Fruit fly (Drosophila melanogaster) whole organism, embryonic: ENCODE data around the gene spel1.

ENCODE experiments used
- Awh ChIP-seq: fragments of 200-800 bp; sonication (Bioruptor generic); IDR thresholded peaks from 2 replicates; pipeline ENCODE4, ENCODE4 v1.3.6; 2022; ENCODE audit warnings: missing biosample characterization, missing genetic modification characterization
- CG10147 ChIP-seq: fragments of 200-800 bp; sonication (Bioruptor generic); optimal IDR thresholded peaks from 2 replicates; lab custom pipeline; 2019; ENCODE audit warnings: missing biosample characterization, mild to moderate bottlenecking, missing genetic modification characterization, moderate library complexity
- CG11504 ChIP-seq: fragments of 200-800 bp; sonication (Bioruptor generic); optimal IDR thresholded peaks from 3 replicates; lab custom pipeline; 2019; ENCODE audit warnings: missing biosample characterization, mild to moderate bottlenecking, missing genetic modification characterization, moderate library complexity
- CG11695 ChIP-seq: fragments of 200-800 bp; sonication (Bioruptor generic); IDR thresholded peaks from 3 replicates; pipeline ENCODE4 v1.3.6; 2022; ENCODE audit warnings: missing biosample characterization, missing genetic modification characterization
- CG13624 ChIP-seq: fragments of 200-800 bp; sonication (Bioruptor generic); optimal IDR thresholded peaks from 2 replicates; lab custom pipeline; 2016; ENCODE audit warnings: missing biosample characterization, missing genetic modification characterization
- CG16815 ChIP-seq: fragments of 200-800 bp; sonication (Bioruptor generic); optimal IDR thresholded peaks from 3 replicates; lab custom pipeline; 2017; ENCODE audit warnings: missing biosample characterization, mild to moderate bottlenecking, missing genetic modification characterization
- CG16863 ChIP-seq: fragments of 200-800 bp; sonication (Bioruptor generic); optimal IDR thresholded peaks from 3 replicates; lab custom pipeline; 2016; ENCODE audit warnings: missing biosample characterization, missing genetic modification characterization
- CG17385 ChIP-seq: fragments of 200-800 bp; sonication (Bioruptor generic); optimal IDR thresholded peaks from 3 replicates; lab custom pipeline; 2018; ENCODE audit warnings: missing biosample characterization, mild to moderate bottlenecking, missing genetic modification characterization
- CG2202 ChIP-seq: fragments of 200-800 bp; sonication (Bioruptor generic); optimal IDR thresholded peaks from 2 replicates; lab custom pipeline; 2018; ENCODE audit warnings: missing biosample characterization, mild to moderate bottlenecking, missing genetic modification characterization
- CG32767 ChIP-seq: fragments of 200-800 bp; sonication (Bioruptor generic); IDR thresholded peaks from 2 replicates; pipeline ENCODE4 v1.3.6; 2022; ENCODE audit warnings: missing biosample characterization, missing genetic modification characterization
- CG4328 ChIP-seq: fragments of 200-800 bp; sonication (Bioruptor generic); optimal IDR thresholded peaks from 3 replicates; lab custom pipeline; 2017; ENCODE audit warnings: missing biosample characterization, missing genetic modification reagents, missing genetic modification characterization
- CG6654 ChIP-seq: fragments of 200-800 bp; sonication (Bioruptor generic); optimal IDR thresholded peaks from 2 replicates; lab custom pipeline; 2017; ENCODE audit warnings: missing biosample characterization, mild to moderate bottlenecking, missing genetic modification characterization
- CG6683 ChIP-seq: fragments of 200-800 bp; sonication (Bioruptor generic); optimal IDR thresholded peaks from 2 replicates; lab custom pipeline; 2017; ENCODE audit warnings: missing biosample characterization, mild to moderate bottlenecking, missing genetic modification characterization, missing genetic modification reagents
- CG7556 ChIP-seq: fragments of 200-800 bp; sonication (Bioruptor generic); optimal IDR thresholded peaks from 2 replicates; lab custom pipeline; 2017; ENCODE audit warnings: missing biosample characterization, mild to moderate bottlenecking, missing genetic modification characterization
- CG7839 ChIP-seq: fragments of 200-800 bp; sonication (Bioruptor generic); optimal IDR thresholded peaks from 3 replicates; lab custom pipeline; 2018; ENCODE audit warnings: missing biosample characterization, mild to moderate bottlenecking, missing genetic modification characterization, moderate library complexity
- CG9817 ChIP-seq: fragments of 200-800 bp; sonication (Bioruptor generic); optimal IDR thresholded peaks from 2 replicates; lab custom pipeline; 2018; ENCODE audit warnings: missing biosample characterization, mild to moderate bottlenecking, missing genetic modification characterization, moderate library complexity
- CkIIα-i1 ChIP-seq: fragments of 200-800 bp; sonication (Bioruptor generic); IDR thresholded peaks from 2 replicates; pipeline ENCODE4 v1.3.6; 2022; ENCODE audit warnings: missing biosample characterization, missing genetic modification characterization
- D19B ChIP-seq: fragments of 200-800 bp; sonication (Bioruptor generic); optimal IDR thresholded peaks from 2 replicates; lab custom pipeline; 2017; ENCODE audit warnings: missing biosample characterization, mild to moderate bottlenecking, missing genetic modification characterization
- Dbx ChIP-seq: fragments of 200-800 bp; sonication (Bioruptor generic); IDR thresholded peaks from 3 replicates; pipeline ENCODE4 v1.3.6; 2022; ENCODE audit warnings: missing biosample characterization, missing genetic modification characterization
- Dip2 ChIP-seq: fragments of 200-800 bp; sonication (Bioruptor generic); IDR thresholded peaks from 2 replicates; pipeline ENCODE4 v1.3.6; 2022; ENCODE audit warnings: missing biosample characterization, missing genetic modification characterization
- Dip3 ChIP-seq: fragments of 200-800 bp; sonication (Bioruptor generic); optimal IDR thresholded peaks from 3 replicates; lab custom pipeline; 2016; ENCODE audit warnings: missing biosample characterization, missing genetic modification characterization
- Fer3 ChIP-seq: fragments of 200-800 bp; sonication (Bioruptor generic); optimal IDR thresholded peaks from 2 replicates; lab custom pipeline; 2018; ENCODE audit warnings: missing biosample characterization, mild to moderate bottlenecking, missing genetic modification characterization, moderate library complexity
- Hr3 ChIP-seq: fragments of 200-800 bp; sonication (Bioruptor generic); optimal IDR thresholded peaks from 3 replicates; lab custom pipeline; 2016; ENCODE audit warnings: missing biosample characterization, missing genetic modification characterization
- MBD-R2 ChIP-seq: fragments of 200-800 bp; sonication (Bioruptor generic); IDR thresholded peaks from 2 replicates; pipeline ENCODE4 v1.3.6; 2022; ENCODE audit warnings: missing biosample characterization, missing genetic modification characterization
- MESR4 ChIP-seq: fragments of 200-800 bp; sonication (Bioruptor generic); optimal IDR thresholded peaks from 2 replicates; lab custom pipeline; 2018; ENCODE audit warnings: missing biosample characterization, mild to moderate bottlenecking, missing genetic modification characterization, moderate library complexity
- Mes4 ChIP-seq: fragments of 200-800 bp; sonication (Bioruptor generic); optimal IDR thresholded peaks from 2 replicates; lab custom pipeline; 2016; ENCODE audit warnings: missing biosample characterization, missing genetic modification characterization
- NC2α ChIP-seq: fragments of 200-800 bp; sonication (Bioruptor generic); optimal IDR thresholded peaks from 2 replicates; lab custom pipeline; 2016; ENCODE audit warnings: missing biosample characterization, missing genetic modification characterization
- NK7.1 ChIP-seq: fragments of 200-800 bp; sonication (Bioruptor generic); optimal IDR thresholded peaks from 3 replicates; lab custom pipeline; 2016; ENCODE audit warnings: missing biosample characterization, missing genetic modification characterization
- PHDP ChIP-seq: fragments of 200-800 bp; sonication (Bioruptor generic); optimal IDR thresholded peaks from 3 replicates; lab custom pipeline; 2018; ENCODE audit warnings: missing biosample characterization, mild to moderate bottlenecking, missing genetic modification characterization, moderate library complexity
- Side ChIP-seq: fragments of 200-800 bp; sonication (Bioruptor generic); optimal IDR thresholded peaks from 2 replicates; lab custom pipeline; 2016; ENCODE audit warnings: missing biosample characterization, missing genetic modification characterization
- chm ChIP-seq: fragments of 200-800 bp; sonication (Bioruptor generic); IDR thresholded peaks from 2 replicates; pipeline ENCODE4 v1.3.6; 2022; ENCODE audit warnings: missing biosample characterization, missing genetic modification characterization
- croc ChIP-seq: fragments of 200-800 bp; sonication (Bioruptor generic); conservative IDR thresholded peaks from 3 replicates; pipeline ENCODE4 v1.3.6; 2022; ENCODE audit warnings: missing biosample characterization, missing genetic modification characterization
- crp ChIP-seq, 2 experiments: fragments of 200-800 bp; sonication (Bioruptor generic); optimal IDR thresholded peaks; 2 replicates in 1 of 2; 3 replicates in 1 of 2; lab custom pipeline; 2017; ENCODE audit warnings: missing biosample characterization in 2 of 2, missing genetic modification characterization in 2 of 2, mild to moderate bottlenecking in 1 of 2, moderate library complexity in 1 of 2
- dimm ChIP-seq: fragments of 200-800 bp; sonication (Bioruptor generic); IDR thresholded peaks from 2 replicates; pipeline ENCODE4 v1.3.6; 2022; ENCODE audit warnings: missing biosample characterization, missing genetic modification characterization
- disco-r ChIP-seq: fragments of 200-800 bp; sonication (Bioruptor generic); optimal IDR thresholded peaks from 2 replicates; lab custom pipeline; 2016; ENCODE audit warnings: missing biosample characterization, missing genetic modification characterization
- fd64A ChIP-seq: fragments of 200-800 bp; sonication (Bioruptor generic); optimal IDR thresholded peaks from 3 replicates; lab custom pipeline; 2018; ENCODE audit warnings: missing biosample characterization, mild to moderate bottlenecking, missing genetic modification characterization
- grau ChIP-seq: fragments of 200-800 bp; optimal IDR thresholded peaks from 3 replicates; lab custom pipeline; 2019; ENCODE audit warnings: missing biosample characterization, mild to moderate bottlenecking, missing genetic modification characterization, moderate library complexity
- ham ChIP-seq: fragments of 200-800 bp; sonication (Bioruptor generic); IDR thresholded peaks from 2 replicates; pipeline ENCODE4 v1.3.6; 2022; ENCODE audit warnings: missing biosample characterization, missing genetic modification characterization
- hth ChIP-seq: fragments of >200 bp; optimal IDR thresholded peaks from 2 replicates; lab custom pipeline; 2017; ENCODE audit warnings: inconsistent platforms
- jigr1 ChIP-seq: fragments of 200-800 bp; sonication (Bioruptor generic); IDR thresholded peaks from 3 replicates; pipeline ENCODE4 v1.3.6; 2022; ENCODE audit warnings: missing biosample characterization, missing genetic modification characterization
- lbe ChIP-seq: fragments of 200-800 bp; sonication (Bioruptor generic); optimal IDR thresholded peaks from 2 replicates; lab custom pipeline; 2016; ENCODE audit warnings: missing biosample characterization, mild to moderate bottlenecking, missing genetic modification characterization
- mirr ChIP-seq: fragments of 200-800 bp; sonication (Bioruptor generic); optimal IDR thresholded peaks from 3 replicates; lab custom pipeline; 2018; ENCODE audit warnings: missing biosample characterization, mild to moderate bottlenecking, missing genetic modification characterization
- phol ChIP-seq: fragments of 200-800 bp; sonication (Bioruptor generic); optimal IDR thresholded peaks from 3 replicates; lab custom pipeline; 2018; ENCODE audit warnings: missing biosample characterization, mild to moderate bottlenecking, missing genetic modification characterization, moderate library complexity
- pita ChIP-seq: fragments of 200-800 bp; sonication (Bioruptor generic); optimal IDR thresholded peaks from 2 replicates; lab custom pipeline; 2017; ENCODE audit warnings: missing biosample characterization, mild to moderate bottlenecking, missing genetic modification characterization
- pum ChIP-seq: fragments of 200-800 bp; sonication (Bioruptor generic); optimal IDR thresholded peaks from 2 replicates; lab custom pipeline; 2016; ENCODE audit warnings: missing biosample characterization, missing genetic modification characterization
- ranshi ChIP-seq: fragments of 200-800 bp; sonication (Bioruptor generic); IDR thresholded peaks from 2 replicates; pipeline ENCODE4 v1.3.6; 2022; ENCODE audit warnings: missing biosample characterization, missing genetic modification characterization
- sr ChIP-seq: fragments of 200-800 bp; sonication (Bioruptor generic); IDR thresholded peaks from 3 replicates; pipeline ENCODE4 v1.3.6; 2022; ENCODE audit warnings: missing biosample characterization, missing genetic modification characterization
- stwl ChIP-seq: fragments of 200-800 bp; sonication (Bioruptor generic); optimal IDR thresholded peaks from 3 replicates; lab custom pipeline; 2018; ENCODE audit warnings: missing biosample characterization, mild to moderate bottlenecking, missing genetic modification characterization, moderate library complexity
- trh ChIP-seq: fragments of 200-800 bp; sonication (Bioruptor generic); optimal IDR thresholded peaks from 2 replicates; lab custom pipeline; 2016; ENCODE audit warnings: missing biosample characterization, missing genetic modification characterization
- ttk ChIP-seq: fragments of 200-800 bp; sonication (Bioruptor generic); IDR thresholded peaks from 2 replicates; pipeline ENCODE4 v2.1.2; 2022; ENCODE audit warnings: missing biosample characterization, missing genetic modification characterization
- tup ChIP-seq: fragments of 200-800 bp; sonication (Bioruptor generic); optimal IDR thresholded peaks from 2 replicates; lab custom pipeline; 2016; ENCODE audit warnings: missing biosample characterization, mild to moderate bottlenecking, missing genetic modification characterization, moderate library complexity

spel1 gene

DNA sequence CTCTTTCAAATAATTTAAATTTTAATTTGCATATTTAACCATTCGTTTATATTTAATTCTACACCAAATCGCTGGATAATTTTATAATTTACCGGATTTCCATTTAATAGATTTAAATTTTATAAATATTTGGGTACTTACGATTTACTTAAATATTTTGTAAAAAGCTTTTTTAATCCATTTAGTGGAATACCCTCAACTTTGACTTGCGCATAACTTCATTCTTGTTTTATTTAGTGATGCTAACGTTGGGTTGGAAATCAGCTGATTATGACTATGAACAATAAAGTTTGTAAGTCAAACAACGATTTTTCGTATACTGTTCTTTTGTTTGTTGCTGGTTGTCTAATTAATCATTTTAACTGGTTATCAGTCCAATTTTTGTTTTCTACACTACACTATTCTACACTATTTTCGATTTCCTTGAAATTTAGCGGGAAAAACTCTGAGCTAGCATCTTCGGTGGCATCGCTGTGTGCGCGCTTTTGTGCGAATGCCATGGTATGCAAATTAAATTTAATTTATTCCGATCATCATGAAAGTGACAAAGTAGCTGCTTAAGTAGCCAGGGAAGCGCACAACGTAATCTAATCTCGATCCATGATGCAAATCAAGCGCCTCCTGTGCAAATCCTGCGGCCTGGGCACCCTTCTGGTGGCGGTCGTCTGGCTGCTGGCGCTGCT lies 2.9 kb upstream of the spel1 start, which contains the start of gene Pgant35A (continued):
- TF ChIP-seq Side (GFP tag; lab: Kevin White, UChicago) (peak; percentile 11), fd64A (no peak), hth (lab: Kevin White, UChicago) (no peak), CG4328 (GFP tag; lab: Kevin White, UChicago) (no peak), ttk (peak; percentile 8; the same call in 1 of the 2 replicates), Fer3 (tag; lab: Kevin White, UChicago) (peak; percentile 5), CG6654 (GFP tag; lab: Kevin White, UChicago) (no peak), CG11695 (GFP tag; lab: Robert Waterston, UW) (no peak; the same call in 2 of the 3 replicates), Hr3 (GFP tag; lab: Kevin White, UChicago) (peak; percentile 51), pum (GFP tag; lab: Kevin White, UChicago) (no peak), CG7839 (tag; lab: Kevin White, UChicago) (peak; percentile 42), CG17385 (peak; percentile 47), CG11504 (tag; lab: Kevin White, UChicago) (peak; percentile 57), stwl (peak; percentile 25), grau (tag; lab: Kevin White, UChicago) (peak; percentile 58), MBD-R2 (GFP tag; lab: Robert Waterston, UW) (peak; percentile 83), disco-r (no peak), phol (tag; lab: Kevin White, UChicago) (peak; percentile 28), CkIIα-i1 (GFP tag; lab: Robert Waterston, UW) (no peak), Dip2 (GFP tag; lab: Robert Waterston, UW) (no peak), ranshi (GFP tag; lab: Robert Waterston, UW) (no peak), Dbx (GFP tag; lab: Robert Waterston, UW) (0 out of 3 replicates have a peak, but pooled peaks have one; percentile 24), trh (no peak), crp (GFP tag; optimal IDR thresholded peaks at IDR 0.05; lab: Kevin White, UChicago) (peak; percentile 45 to 89), lbe (GFP tag; lab: Kevin White, UChicago) (no peak), Mes4 (GFP tag; lab: Kevin White, UChicago) (no peak), CG16815 (GFP tag; lab: Kevin White, UChicago) (no peak), mirr (GFP tag; lab: Kevin White, UChicago) (no peak), CG7556 (GFP tag; lab: Kevin White, UChicago) (peak; percentile 57), CG32767 (GFP tag; lab: Robert Waterston, UW) (peak; percentile 13; the same call in 1 of the 2 replicates), chm (GFP tag; lab: Robert Waterston, UW) (no peak), dimm (no peak), ham (GFP tag; lab: Robert Waterston, UW) (no peak), NK7.1 (GFP tag; lab: Kevin White, UChicago) (no peak), NC2α (GFP tag; lab: Kevin White, UChicago) (no peak), CG13624 (GFP tag; lab: Kevin White, UChicago) (peak; percentile 28), Dip3 (GFP tag; lab: Kevin White, UChicago) (peak; percentile 16), PHDP (peak; percentile 70), tup (no peak), CG9817 (tag; lab: Kevin White, UChicago) (peak; percentile 27), sr (GFP tag; lab: Robert Waterston, UW) (no peak), croc (GFP tag; lab: Robert Waterston, UW) (no peak), MESR4 (peak; percentile 87), D19B (GFP tag; lab: Kevin White, UChicago) (no peak), Awh (GFP tag; lab: Robert Waterston, UW) (no peak), CG16863 (GFP tag; lab: Kevin White, UChicago) (no peak), pita (no peak), CG10147 (GFP tag; lab: Kevin White, UChicago) (peak; percentile 2), CG2202 (tag; lab: Kevin White, UChicago) (no peak), CG6683 (no peak), jigr1 (GFP tag; lab: Robert Waterston, UW) (no peak)
